Worm (Caenorhabditis elegans) whole organism, L4 larva: ENCODE results near the gene bris-1.

Experiments
- aly-2 ChIP-seq: sonication (generic microtip); optimal IDR thresholded peaks from 2 replicates; lab custom pipeline; 2018; ENCODE audit warnings: missing biosample characterization, missing genetic modification characterization
- lin-39 ChIP-seq: fragments of 150-350 bp; optimal IDR thresholded peaks from 2 replicates; lab custom pipeline; 2014; ENCODE audit warnings: missing biosample characterization, missing genetic modification reagents, missing genetic modification characterization
- mep-1 ChIP-seq: fragments of 150-350 bp; sonication (generic microtip); optimal IDR thresholded peaks from 3 replicates; lab custom pipeline; 2014; ENCODE audit warnings: missing biosample characterization, missing genetic modification characterization
- nhr-102 ChIP-seq: sonication (generic microtip); optimal IDR thresholded peaks from 2 replicates; lab custom pipeline; 2016; ENCODE audit warnings: mild to moderate bottlenecking, missing genetic modification characterization, moderate library complexity, missing compliant biosample characterization
- nhr-77 ChIP-seq: fragments of 150-350 bp; optimal IDR thresholded peaks from 2 replicates; lab custom pipeline; 2014; ENCODE audit warnings: missing biosample characterization, missing genetic modification characterization
- unc-130 ChIP-seq: sonication (generic microtip); optimal IDR thresholded peaks from 2 replicates; lab custom pipeline; 2016; ENCODE audit warnings: missing genetic modification reagents, missing genetic modification characterization, missing compliant biosample characterization

- TF ChIP-seq nhr-77 (tag; lab: Kevin White, UChicago) (no peak), aly-2 (tag; lab: Kevin White, UChicago) (no peak), mep-1 (tag; lab: Kevin White, UChicago) (no peak), nhr-102 (no peak), lin-39 (tag; lab: Kevin White, UChicago) (no peak), unc-130 (GFP tag; lab: Kevin White, UChicago) (no peak)
Observed at ce11 chrIV:3821554-3821953, 2.4 kb upstream of the bris-1 start.
